Worm (Caenorhabditis elegans) whole organism, midembryonic: ENCODE measurements around the gene srh-212.

Experiments
- T22C8.4 ChIP-seq: fragments of 200-800 bp; sonication (Bioruptor generic); IDR thresholded peaks from 2 replicates; pipeline ENCODE4 v1.3.6; 2022; ENCODE audit warnings: missing genetic modification characterization, missing compliant biosample characterization
- med-1 ChIP-seq: sonication (generic microtip); optimal IDR thresholded peaks from 2 replicates; lab custom pipeline; 2017; ENCODE audit warnings: missing genetic modification characterization, mild to moderate bottlenecking, missing compliant biosample characterization, antibody characterized with exemption, missing genetic modification reagents; ENCODE audit not compliant: insufficient read depth
- ztf-23 ChIP-seq: fragments of 200-800 bp; sonication (Bioruptor generic); IDR thresholded peaks from 2 replicates; pipeline ENCODE4 v1.3.6; 2022; ENCODE audit warnings: missing genetic modification reagents, missing genetic modification characterization, missing compliant biosample characterization
- ztf-29 ChIP-seq: fragments of 200-800 bp; sonication (Bioruptor generic); IDR thresholded peaks from 2 replicates; pipeline ENCODE4 v1.3.6; 2022; ENCODE audit warnings: missing genetic modification reagents, missing genetic modification characterization, missing compliant biosample characterization

- TF ChIP-seq ztf-29 (no peak), med-1 (no peak), T22C8.4 (GFP tag; lab: Robert Waterston, UW) (no peak), ztf-23 (GFP tag; lab: Robert Waterston, UW) (no peak)
Observed at ce11 chrV:3585011-3585410, 11.9 kb downstream of the srh-212 start.
